Fruit fly (Drosophila melanogaster) whole organism, embryonic: ENCODE measurements around the gene sdk.
A peak's percentile ranks its signal among the peaks of the same experiment; 100 is the strongest.

Source experiments
- CG10267 ChIP-seq: fragments of 200-800 bp; sonication (Bioruptor generic); optimal IDR thresholded peaks from 2 replicates; lab custom pipeline; 2018; ENCODE audit warnings: missing biosample characterization, mild to moderate bottlenecking, missing genetic modification characterization, moderate library complexity
- CG10274 ChIP-seq: fragments of 200-800 bp; sonication (Bioruptor generic); optimal IDR thresholded peaks from 3 replicates; lab custom pipeline; 2017; ENCODE audit warnings: missing biosample characterization, mild to moderate bottlenecking, missing genetic modification characterization
- CG10366 ChIP-seq: fragments of 200-800 bp; sonication (Bioruptor generic); IDR thresholded peaks from 2 replicates; pipeline ENCODE4 v1.3.6; 2022; ENCODE audit warnings: missing biosample characterization, missing genetic modification characterization
- CG11085 ChIP-seq: fragments of 200-800 bp; sonication (Bioruptor generic); IDR thresholded peaks from 2 replicates; pipeline ENCODE4 v1.3.6; 2022; ENCODE audit warnings: missing biosample characterization, missing genetic modification characterization
- CG12104 ChIP-seq: fragments of 200-800 bp; sonication (Bioruptor generic); optimal IDR thresholded peaks from 3 replicates; lab custom pipeline; 2016; ENCODE audit warnings: missing biosample characterization, missing genetic modification characterization
- CG12744 ChIP-seq: fragments of 200-800 bp; sonication (Bioruptor generic); optimal IDR thresholded peaks from 2 replicates; lab custom pipeline; 2016; ENCODE audit warnings: missing biosample characterization, missing genetic modification characterization
- CG15073 ChIP-seq: fragments of 200-800 bp; sonication (Bioruptor generic); optimal IDR thresholded peaks from 2 replicates; lab custom pipeline; 2016; ENCODE audit warnings: missing biosample characterization, missing genetic modification characterization
- CG15479 ChIP-seq: fragments of 200-800 bp; sonication (Bioruptor generic); optimal IDR thresholded peaks from 3 replicates; lab custom pipeline; 2019; ENCODE audit warnings: missing biosample characterization, mild to moderate bottlenecking, missing genetic modification characterization, moderate library complexity
- CG15601 ChIP-seq: fragments of 200-800 bp; sonication (Bioruptor generic); optimal IDR thresholded peaks from 3 replicates; lab custom pipeline; 2019; ENCODE audit warnings: missing biosample characterization, mild to moderate bottlenecking, missing genetic modification characterization, moderate library complexity
- CG18619 ChIP-seq: fragments of 200-800 bp; sonication (Bioruptor generic); optimal IDR thresholded peaks from 3 replicates; lab custom pipeline; 2017; ENCODE audit warnings: missing biosample characterization, mild to moderate bottlenecking, missing genetic modification characterization
- CG2116 ChIP-seq: fragments of 200-800 bp; sonication (Bioruptor generic); optimal IDR thresholded peaks from 3 replicates; lab custom pipeline; 2018; ENCODE audit warnings: missing biosample characterization, mild to moderate bottlenecking, missing genetic modification characterization
- CG3163 ChIP-seq: fragments of 200-800 bp; sonication (Bioruptor generic); optimal IDR thresholded peaks from 3 replicates; lab custom pipeline; 2016; ENCODE audit warnings: missing biosample characterization, missing genetic modification characterization
- CG4404 ChIP-seq: fragments of 200-800 bp; sonication (Bioruptor generic); IDR thresholded peaks from 2 replicates; pipeline ENCODE4 v1.3.6; 2022; ENCODE audit warnings: missing biosample characterization, missing genetic modification characterization
- CG5245 ChIP-seq: fragments of 200-800 bp; sonication (Bioruptor generic); optimal IDR thresholded peaks from 3 replicates; lab custom pipeline; 2016; ENCODE audit warnings: missing biosample characterization, missing genetic modification characterization
- CG6813 ChIP-seq: fragments of 200-800 bp; sonication (Bioruptor generic); optimal IDR thresholded peaks from 2 replicates; lab custom pipeline; 2017; ENCODE audit warnings: missing biosample characterization, missing genetic modification characterization, mild to moderate bottlenecking, moderate library complexity, missing genetic modification reagents
- CG7839 ChIP-seq: fragments of 200-800 bp; sonication (Bioruptor generic); optimal IDR thresholded peaks from 3 replicates; lab custom pipeline; 2018; ENCODE audit warnings: missing biosample characterization, mild to moderate bottlenecking, missing genetic modification characterization, moderate library complexity
- CG9817 ChIP-seq: fragments of 200-800 bp; sonication (Bioruptor generic); optimal IDR thresholded peaks from 2 replicates; lab custom pipeline; 2018; ENCODE audit warnings: missing biosample characterization, mild to moderate bottlenecking, missing genetic modification characterization, moderate library complexity
- Chrac-16 ChIP-seq: fragments of 200-800 bp; sonication (Bioruptor generic); optimal IDR thresholded peaks from 3 replicates; lab custom pipeline; 2016; ENCODE audit warnings: missing biosample characterization, missing genetic modification characterization
- CoRest ChIP-seq: fragments of 200-800 bp; sonication (Bioruptor generic); optimal IDR thresholded peaks from 3 replicates; lab custom pipeline; 2018; ENCODE audit warnings: missing biosample characterization, mild to moderate bottlenecking, missing genetic modification characterization, moderate library complexity
- Doc2 ChIP-seq: fragments of 200-800 bp; sonication (Bioruptor generic); IDR thresholded peaks from 2 replicates; pipeline ENCODE4 v1.3.6; 2022; ENCODE audit warnings: missing biosample characterization, missing genetic modification characterization
- E2f1 ChIP-seq: fragments of 200-800 bp; sonication (Bioruptor generic); IDR thresholded peaks from 2 replicates; pipeline ENCODE4 v1.3.6; 2022; ENCODE audit warnings: missing biosample characterization, missing genetic modification characterization
- Elba2 ChIP-seq: fragments of 200-800 bp; sonication (Bioruptor generic); optimal IDR thresholded peaks from 3 replicates; lab custom pipeline; 2016; ENCODE audit warnings: missing biosample characterization, missing genetic modification characterization
- HLH54F ChIP-seq: fragments of 200-800 bp; sonication (Bioruptor generic); optimal IDR thresholded peaks from 3 replicates; lab custom pipeline; 2016; ENCODE audit warnings: missing biosample characterization, missing genetic modification characterization
- HmgZ ChIP-seq: fragments of 200-800 bp; sonication (Bioruptor generic); optimal IDR thresholded peaks from 2 replicates; lab custom pipeline; 2018; ENCODE audit warnings: missing biosample characterization, mild to moderate bottlenecking, missing genetic modification characterization
- MTF-1 ChIP-seq: fragments of 200-800 bp; sonication (Bioruptor generic); optimal IDR thresholded peaks from 2 replicates; lab custom pipeline; 2018; ENCODE audit warnings: missing biosample characterization, mild to moderate bottlenecking, missing genetic modification characterization, borderline replicate concordance
- Oli ChIP-seq: fragments of 200-800 bp; sonication (Bioruptor generic); optimal IDR thresholded peaks from 2 replicates; lab custom pipeline; 2018; ENCODE audit warnings: missing biosample characterization, mild to moderate bottlenecking, missing genetic modification characterization, moderate library complexity
- Six4 ChIP-seq: fragments of 200-800 bp; sonication (Bioruptor generic); optimal IDR thresholded peaks from 2 replicates; lab custom pipeline; 2016; ENCODE audit warnings: missing biosample characterization, missing genetic modification characterization
- Sox102F ChIP-seq: fragments of 200-800 bp; sonication (Bioruptor generic); optimal IDR thresholded peaks from 2 replicates; lab custom pipeline; 2018; ENCODE audit warnings: missing biosample characterization, mild to moderate bottlenecking, missing genetic modification characterization, moderate library complexity
- Stat92E ChIP-seq, 3 experiments: fragments of >200 bp in 2 of 3; fragments of 200-800 bp in 1 of 3; sonication (Bioruptor generic) in 1 of 3; optimal IDR thresholded peaks; 2 replicates each; lab custom pipeline; 2017 to 2019; ENCODE audit warnings: missing biosample characterization in 3 of 3, missing genetic modification characterization in 3 of 3, mild to moderate bottlenecking in 1 of 3, moderate library complexity in 1 of 3
- ash1 ChIP-seq: fragments of 200-800 bp; sonication (Bioruptor generic); optimal IDR thresholded peaks from 2 replicates; lab custom pipeline; 2018; ENCODE audit warnings: missing biosample characterization, mild to moderate bottlenecking, missing genetic modification characterization
- bcd ChIP-seq: fragments of 200-800 bp; sonication (Bioruptor generic); optimal IDR thresholded peaks from 2 replicates; lab custom pipeline; 2017; ENCODE audit warnings: missing biosample characterization, mild to moderate bottlenecking, missing genetic modification characterization
- croc ChIP-seq: fragments of 200-800 bp; sonication (Bioruptor generic); conservative IDR thresholded peaks from 3 replicates; pipeline ENCODE4 v1.3.6; 2022; ENCODE audit warnings: missing biosample characterization, missing genetic modification characterization
- da ChIP-seq: fragments of 200-800 bp; sonication (Bioruptor generic); optimal IDR thresholded peaks from 2 replicates; lab custom pipeline; 2016; ENCODE audit warnings: missing biosample characterization, missing genetic modification characterization
- danr ChIP-seq: fragments of 200-800 bp; sonication (Bioruptor generic); IDR thresholded peaks from 2 replicates; pipeline ENCODE4 v1.3.6; 2022; ENCODE audit warnings: missing biosample characterization, missing genetic modification characterization
- fru ChIP-seq: fragments of >200 bp; optimal IDR thresholded peaks from 2 replicates; lab custom pipeline; 2017
- fu2 ChIP-seq: fragments of 200-800 bp; sonication (Bioruptor generic); optimal IDR thresholded peaks from 2 replicates; lab custom pipeline; 2016; ENCODE audit warnings: missing biosample characterization, missing genetic modification characterization
- hbn ChIP-seq: fragments of 200-800 bp; sonication (Bioruptor generic); IDR thresholded peaks from 2 replicates; pipeline ENCODE4 v1.3.6; 2022; ENCODE audit warnings: missing biosample characterization, missing genetic modification characterization; ENCODE audit not compliant: partially characterized antibody
- lmd ChIP-seq: fragments of 200-800 bp; sonication (Bioruptor generic); IDR thresholded peaks from 2 replicates; pipeline ENCODE4 v1.3.6; 2022; ENCODE audit warnings: missing biosample characterization, missing genetic modification characterization
- luna ChIP-seq: fragments of 200-800 bp; sonication (Bioruptor generic); optimal IDR thresholded peaks from 2 replicates; lab custom pipeline; 2016; ENCODE audit warnings: missing biosample characterization, missing genetic modification characterization
- pan ChIP-seq, 4 experiments: fragments of >200 bp in 3 of 4; fragments of 200-800 bp in 1 of 4; sonication (Bioruptor generic) in 1 of 4; optimal IDR thresholded peaks in 3 of 4; IDR thresholded peaks in 1 of 4; 2 replicates each; pipeline versions ENCODE4 v1.3.6 to Lab custom; 2017 to 2022; ENCODE audit warnings: missing biosample characterization in 2 of 4, missing genetic modification characterization in 2 of 4, mixed read lengths in 1 of 4
- pita ChIP-seq: fragments of 200-800 bp; sonication (Bioruptor generic); optimal IDR thresholded peaks from 2 replicates; lab custom pipeline; 2017; ENCODE audit warnings: missing biosample characterization, mild to moderate bottlenecking, missing genetic modification characterization
- ranshi ChIP-seq: fragments of 200-800 bp; sonication (Bioruptor generic); IDR thresholded peaks from 2 replicates; pipeline ENCODE4 v1.3.6; 2022; ENCODE audit warnings: missing biosample characterization, missing genetic modification characterization
- seq ChIP-seq: fragments of 200-800 bp; sonication (Bioruptor generic); IDR thresholded peaks from 2 replicates; pipeline ENCODE4 v1.3.6; 2022; ENCODE audit warnings: missing biosample characterization, missing genetic modification characterization
- sisA ChIP-seq: fragments of 200-800 bp; sonication (Bioruptor generic); IDR thresholded peaks from 2 replicates; pipeline ENCODE4 v1.3.6; 2022; ENCODE audit warnings: missing biosample characterization, missing genetic modification characterization
- sug ChIP-seq: fragments of 200-800 bp; optimal IDR thresholded peaks from 2 replicates; lab custom pipeline; 2019; ENCODE audit warnings: missing biosample characterization, mild to moderate bottlenecking, missing genetic modification characterization, moderate library complexity
- tio ChIP-seq: fragments of 200-800 bp; sonication (Bioruptor generic); optimal IDR thresholded peaks from 2 replicates; lab custom pipeline; 2017; ENCODE audit warnings: missing biosample characterization, missing genetic modification characterization, inconsistent platforms
- toy ChIP-seq: fragments of 200-800 bp; sonication (Bioruptor generic); IDR thresholded peaks from 2 replicates; pipeline ENCODE4 v1.3.6; 2022; ENCODE audit warnings: missing biosample characterization, missing genetic modification characterization
- trh ChIP-seq: fragments of 200-800 bp; sonication (Bioruptor generic); optimal IDR thresholded peaks from 2 replicates; lab custom pipeline; 2016; ENCODE audit warnings: missing biosample characterization, missing genetic modification characterization
- unc-4 ChIP-seq: fragments of 200-800 bp; sonication (Bioruptor generic); IDR thresholded peaks from 2 replicates; pipeline ENCODE4 v1.3.6; 2022; ENCODE audit warnings: missing biosample characterization, missing genetic modification characterization; ENCODE audit not compliant: partially characterized antibody
- zf30C ChIP-seq: fragments of 200-800 bp; sonication (Bioruptor generic); optimal IDR thresholded peaks from 3 replicates; lab custom pipeline; 2018; ENCODE audit warnings: missing biosample characterization, mild to moderate bottlenecking, missing genetic modification characterization

Gene sdk

dm6 chrX:771431-772064, 84.9 kb downstream of the sdk start:
- TF ChIP-seq sisA (GFP tag; lab: Robert Waterston, UW) (peak; percentile 55), trh (no peak), pan (optimal IDR thresholded peaks at IDR 0.05; lab: Kevin White, UChicago) (no peak), pan (GFP tag; optimal IDR thresholded peaks at IDR 0.05 in 1 of 2, IDR thresholded peaks at IDR 0.05 in 1 of 2) (peak in 1 of 2 experiments; percentile 26), CG15601 (tag; lab: Kevin White, UChicago) (peak; percentile 14), CG12744 (GFP tag; lab: Kevin White, UChicago) (no peak), HmgZ (no peak), croc (GFP tag; lab: Robert Waterston, UW) (no peak), CG9817 (tag; lab: Kevin White, UChicago) (no peak), E2f1 (GFP tag; lab: Robert Waterston, UW) (peak; percentile 23; the same call in 1 of the 2 replicates), zf30C (GFP tag; lab: Kevin White, UChicago) (peak; percentile 67), CG12104 (GFP tag; lab: Kevin White, UChicago) (no peak), CG3163 (no peak), CG4404 (peak; percentile 29; the same call in 1 of the 2 replicates), Oli (peak; percentile 42), CG15479 (GFP tag; lab: Kevin White, UChicago) (no peak), lmd (GFP tag; lab: Robert Waterston, UW) (no peak), fru (lab: Kevin White, UChicago) (no peak), unc-4 (GFP tag; lab: Robert Waterston, UW) (no peak), sug (tag; lab: Kevin White, UChicago) (no peak), danr (GFP tag; lab: Robert Waterston, UW) (no peak), ranshi (no peak), Chrac-16 (GFP tag; lab: Kevin White, UChicago) (peak; percentile 38), CG5245 (no peak), CG7839 (tag; lab: Kevin White, UChicago) (peak; percentile 56), CoRest (tag; lab: Kevin White, UChicago) (peak; percentile 11), CG15073 (no peak), tio (GFP tag; lab: Kevin White, UChicago) (no peak), CG10366 (GFP tag; lab: Robert Waterston, UW) (no peak), Stat92E (GFP tag; optimal IDR thresholded peaks at IDR 0.05; lab: Kevin White, UChicago) (no peak), da (GFP tag; lab: Kevin White, UChicago) (no peak), luna (GFP tag; lab: Kevin White, UChicago) (no peak), CG10267 (tag; lab: Kevin White, UChicago) (peak; percentile 48), MTF-1 (GFP tag; lab: Kevin White, UChicago) (no peak), pita (GFP tag; lab: Kevin White, UChicago) (no peak), toy (no peak), HLH54F (no peak), seq (no peak), CG10274 (GFP tag; lab: Kevin White, UChicago) (no peak), CG6813 (GFP tag; lab: Kevin White, UChicago) (peak; percentile 27), ash1 (GFP tag; lab: Kevin White, UChicago) (no peak), hbn (GFP tag; lab: Robert Waterston, UW) (no peak), Sox102F (GFP tag; lab: Kevin White, UChicago) (peak; percentile 54), Six4 (GFP tag; lab: Kevin White, UChicago) (peak; percentile 30), Elba2 (no peak), Doc2 (GFP tag; lab: Robert Waterston, UW) (no peak), fu2 (GFP tag; lab: Kevin White, UChicago) (no peak), CG18619 (GFP tag; lab: Kevin White, UChicago) (no peak), bcd (GFP tag; lab: Kevin White, UChicago) (peak; percentile 18), CG11085 (GFP tag; lab: Robert Waterston, UW) (no peak), CG2116 (GFP tag; lab: Kevin White, UChicago) (no peak)
